Fruit fly (Drosophila melanogaster) whole organism, embryonic: ENCODE measurements around the gene Ret.
A peak's percentile ranks its signal among the peaks of the same experiment; 100 is the strongest.

ENCODE experiments used
- Antp ChIP-seq: fragments of 200-800 bp; sonication (Bioruptor generic); optimal IDR thresholded peaks from 3 replicates; lab custom pipeline; 2016; ENCODE audit warnings: missing biosample characterization, missing genetic modification characterization
- B-H2 ChIP-seq: fragments of 200-800 bp; sonication (Bioruptor generic); optimal IDR thresholded peaks from 2 replicates; lab custom pipeline; 2018; ENCODE audit warnings: missing biosample characterization, mild to moderate bottlenecking, missing genetic modification characterization
- Bdp1 ChIP-seq: fragments of 200-800 bp; sonication (Bioruptor generic); optimal IDR thresholded peaks from 3 replicates; lab custom pipeline; 2016; ENCODE audit warnings: missing biosample characterization, missing genetic modification characterization
- BtbVII ChIP-seq: fragments of 200-800 bp; sonication (Bioruptor generic); optimal IDR thresholded peaks from 3 replicates; lab custom pipeline; 2017; ENCODE audit warnings: missing biosample characterization, mild to moderate bottlenecking, missing genetic modification characterization
- CG10267 ChIP-seq: fragments of 200-800 bp; sonication (Bioruptor generic); optimal IDR thresholded peaks from 2 replicates; lab custom pipeline; 2018; ENCODE audit warnings: missing biosample characterization, mild to moderate bottlenecking, missing genetic modification characterization, moderate library complexity
- CG10979 ChIP-seq: fragments of 200-800 bp; sonication (Bioruptor generic); optimal IDR thresholded peaks from 2 replicates; lab custom pipeline; 2018; ENCODE audit warnings: missing biosample characterization, mild to moderate bottlenecking, missing genetic modification characterization, moderate library complexity
- CG11504 ChIP-seq: fragments of 200-800 bp; sonication (Bioruptor generic); optimal IDR thresholded peaks from 3 replicates; lab custom pipeline; 2019; ENCODE audit warnings: missing biosample characterization, mild to moderate bottlenecking, missing genetic modification characterization, moderate library complexity
- CG11696 ChIP-seq: fragments of 200-800 bp; sonication (Bioruptor generic); IDR thresholded peaks from 2 replicates; pipeline ENCODE4 v1.3.6; 2022; ENCODE audit warnings: missing biosample characterization, missing genetic modification characterization
- CG12104 ChIP-seq: fragments of 200-800 bp; sonication (Bioruptor generic); optimal IDR thresholded peaks from 3 replicates; lab custom pipeline; 2016; ENCODE audit warnings: missing biosample characterization, missing genetic modification characterization
- CG12219 ChIP-seq: fragments of 200-800 bp; sonication (Bioruptor generic); optimal IDR thresholded peaks from 3 replicates; lab custom pipeline; 2018; ENCODE audit warnings: missing biosample characterization, mild to moderate bottlenecking, missing genetic modification characterization
- CG13775 ChIP-seq: fragments of 200-800 bp; sonication (Bioruptor generic); optimal IDR thresholded peaks from 3 replicates; lab custom pipeline; 2017; ENCODE audit warnings: missing biosample characterization, mild to moderate bottlenecking, missing genetic modification characterization
- CG15011 ChIP-seq: fragments of 200-800 bp; sonication (Bioruptor generic); optimal IDR thresholded peaks from 3 replicates; lab custom pipeline; 2018; ENCODE audit warnings: missing biosample characterization, mild to moderate bottlenecking, missing genetic modification characterization
- CG15514 ChIP-seq: fragments of 200-800 bp; sonication (Bioruptor generic); optimal IDR thresholded peaks from 3 replicates; lab custom pipeline; 2017; ENCODE audit warnings: missing biosample characterization, missing genetic modification characterization, mild to moderate bottlenecking, moderate library complexity, missing genetic modification reagents
- CG1602 ChIP-seq: fragments of 200-800 bp; sonication (Bioruptor generic); optimal IDR thresholded peaks from 3 replicates; lab custom pipeline; 2016; ENCODE audit warnings: missing biosample characterization, missing genetic modification characterization
- CG16863 ChIP-seq: fragments of 200-800 bp; sonication (Bioruptor generic); optimal IDR thresholded peaks from 3 replicates; lab custom pipeline; 2016; ENCODE audit warnings: missing biosample characterization, missing genetic modification characterization
- CG17568 ChIP-seq: fragments of 200-800 bp; sonication (Bioruptor generic); optimal IDR thresholded peaks from 2 replicates; lab custom pipeline; 2018; ENCODE audit warnings: missing biosample characterization, mild to moderate bottlenecking, missing genetic modification characterization, moderate library complexity
- CG2116 ChIP-seq: fragments of 200-800 bp; sonication (Bioruptor generic); optimal IDR thresholded peaks from 3 replicates; lab custom pipeline; 2018; ENCODE audit warnings: missing biosample characterization, mild to moderate bottlenecking, missing genetic modification characterization
- CG3407 ChIP-seq: fragments of 200-800 bp; sonication (Bioruptor generic); optimal IDR thresholded peaks from 2 replicates; lab custom pipeline; 2018; ENCODE audit warnings: missing biosample characterization, mild to moderate bottlenecking, missing genetic modification characterization
- CG6854 ChIP-seq: fragments of 200-800 bp; sonication (Bioruptor generic); optimal IDR thresholded peaks from 3 replicates; lab custom pipeline; 2017; ENCODE audit warnings: missing biosample characterization, mild to moderate bottlenecking, missing genetic modification characterization
- CG7271 ChIP-seq: fragments of 200-800 bp; sonication (Bioruptor generic); optimal IDR thresholded peaks from 2 replicates; lab custom pipeline; 2018; ENCODE audit warnings: missing biosample characterization, mild to moderate bottlenecking, missing genetic modification characterization, moderate library complexity
- CG7372 ChIP-seq: fragments of 200-800 bp; sonication (Bioruptor generic); IDR thresholded peaks from 2 replicates; pipeline ENCODE4 v1.3.6; 2022; ENCODE audit warnings: missing biosample characterization, missing genetic modification characterization
- CG9609 ChIP-seq: fragments of 200-800 bp; sonication (Bioruptor generic); optimal IDR thresholded peaks from 3 replicates; lab custom pipeline; 2016; ENCODE audit warnings: missing biosample characterization, missing genetic modification characterization
- Deaf1 ChIP-seq: fragments of 200-800 bp; optimal IDR thresholded peaks from 3 replicates; lab custom pipeline; 2019; ENCODE audit warnings: missing biosample characterization, mild to moderate bottlenecking, missing genetic modification characterization, moderate library complexity
- Dip2 ChIP-seq: fragments of 200-800 bp; sonication (Bioruptor generic); IDR thresholded peaks from 2 replicates; pipeline ENCODE4 v1.3.6; 2022; ENCODE audit warnings: missing biosample characterization, missing genetic modification characterization
- Dip3 ChIP-seq: fragments of 200-800 bp; sonication (Bioruptor generic); optimal IDR thresholded peaks from 3 replicates; lab custom pipeline; 2016; ENCODE audit warnings: missing biosample characterization, missing genetic modification characterization
- Drgx ChIP-seq: fragments of 200-800 bp; sonication (Bioruptor generic); IDR thresholded peaks from 2 replicates; pipeline ENCODE4 v1.3.6; 2022; ENCODE audit warnings: missing biosample characterization, missing genetic modification characterization
- Ets97D ChIP-seq: fragments of 200-800 bp; sonication (Bioruptor generic); optimal IDR thresholded peaks from 3 replicates; lab custom pipeline; 2016; ENCODE audit warnings: missing biosample characterization, missing genetic modification characterization
- Hmx ChIP-seq: fragments of 200-800 bp; sonication (Bioruptor generic); optimal IDR thresholded peaks from 2 replicates; lab custom pipeline; 2016; ENCODE audit warnings: missing biosample characterization, missing genetic modification characterization
- Neu2 ChIP-seq: fragments of 200-800 bp; sonication (Bioruptor generic); optimal IDR thresholded peaks from 3 replicates; lab custom pipeline; 2016; ENCODE audit warnings: missing biosample characterization, missing genetic modification characterization, borderline replicate concordance
- Pdp1 ChIP-seq, 2 experiments: fragments of 200-800 bp; sonication (Bioruptor generic); optimal IDR thresholded peaks; 3 replicates each; lab custom pipeline; 2016; ENCODE audit warnings: missing biosample characterization in 2 of 2, missing genetic modification characterization in 2 of 2, mild to moderate bottlenecking in 1 of 2, moderate library complexity in 1 of 2
- Sin3A ChIP-seq: fragments of >200 bp; optimal IDR thresholded peaks from 2 replicates; lab custom pipeline; 2018
- YL-1 ChIP-seq: fragments of 200-800 bp; sonication (Bioruptor generic); optimal IDR thresholded peaks from 3 replicates; lab custom pipeline; 2017; ENCODE audit warnings: missing biosample characterization, mild to moderate bottlenecking, missing genetic modification characterization
- ash1 ChIP-seq: fragments of 200-800 bp; sonication (Bioruptor generic); optimal IDR thresholded peaks from 2 replicates; lab custom pipeline; 2018; ENCODE audit warnings: missing biosample characterization, mild to moderate bottlenecking, missing genetic modification characterization
- chif ChIP-seq, 2 experiments: fragments of 200-800 bp; sonication (Bioruptor generic); optimal IDR thresholded peaks; 3 replicates each; lab custom pipeline; 2016; ENCODE audit warnings: missing biosample characterization in 2 of 2, missing genetic modification characterization in 2 of 2
- chinmo ChIP-seq: fragments of 200-800 bp; sonication (Bioruptor generic); IDR thresholded peaks from 4 replicates; pipeline ENCODE4 v1.3.6; 2022; ENCODE audit warnings: missing biosample characterization, missing genetic modification characterization; ENCODE audit not compliant: partially characterized antibody
- ci ChIP-seq: fragments of 200-800 bp; sonication (Bioruptor generic); IDR thresholded peaks from 3 replicates; pipeline ENCODE4 v1.3.6; 2022; ENCODE audit warnings: missing biosample characterization, missing genetic modification characterization
- dmrt99B ChIP-seq: fragments of 200-800 bp; sonication (Bioruptor generic); optimal IDR thresholded peaks from 2 replicates; lab custom pipeline; 2018; ENCODE audit warnings: missing biosample characterization, mild to moderate bottlenecking, missing genetic modification characterization, moderate library complexity
- eyg ChIP-seq: fragments of 200-800 bp; sonication (Bioruptor generic); optimal IDR thresholded peaks from 3 replicates; lab custom pipeline; 2016; ENCODE audit warnings: missing biosample characterization, missing genetic modification characterization
- gcm2 ChIP-seq: fragments of 200-800 bp; sonication (Bioruptor generic); optimal IDR thresholded peaks from 2 replicates; lab custom pipeline; 2016; ENCODE audit warnings: missing biosample characterization, missing genetic modification characterization
- insv ChIP-seq, 2 experiments: fragments of 200-800 bp; sonication (Bioruptor generic); optimal IDR thresholded peaks; 3 replicates each; lab custom pipeline; 2016 to 2018; ENCODE audit warnings: missing biosample characterization in 2 of 2, missing genetic modification characterization in 2 of 2
- jing ChIP-seq: fragments of 200-800 bp; sonication (Bioruptor generic); optimal IDR thresholded peaks from 2 replicates; lab custom pipeline; 2018; ENCODE audit warnings: missing biosample characterization, mild to moderate bottlenecking, missing genetic modification characterization
- klu ChIP-seq: fragments of 200-800 bp; sonication (Bioruptor generic); IDR thresholded peaks from 2 replicates; pipeline ENCODE4 v1.3.6; 2022; ENCODE audit warnings: missing biosample characterization, missing genetic modification characterization
- knrl ChIP-seq: fragments of 200-800 bp; sonication (Bioruptor generic); IDR thresholded peaks from 3 replicates; pipeline ENCODE4 v1.3.6; 2022; ENCODE audit warnings: missing biosample characterization, missing genetic modification characterization; ENCODE audit not compliant: partially characterized antibody
- mam ChIP-seq: fragments of 200-800 bp; sonication (Bioruptor generic); optimal IDR thresholded peaks from 3 replicates; lab custom pipeline; 2016; ENCODE audit warnings: missing biosample characterization, missing genetic modification characterization
- nau ChIP-seq: fragments of 200-800 bp; sonication (Bioruptor generic); optimal IDR thresholded peaks from 3 replicates; lab custom pipeline; 2017; ENCODE audit warnings: missing biosample characterization, mild to moderate bottlenecking, missing genetic modification characterization, missing genetic modification reagents
- nerfin-1 ChIP-seq: fragments of 200-800 bp; sonication (Bioruptor generic); optimal IDR thresholded peaks from 3 replicates; lab custom pipeline; 2019; ENCODE audit warnings: missing biosample characterization, mild to moderate bottlenecking, missing genetic modification characterization, moderate library complexity
- phol ChIP-seq: fragments of 200-800 bp; sonication (Bioruptor generic); optimal IDR thresholded peaks from 3 replicates; lab custom pipeline; 2018; ENCODE audit warnings: missing biosample characterization, mild to moderate bottlenecking, missing genetic modification characterization, moderate library complexity
- psq ChIP-seq: fragments of 200-800 bp; sonication (Bioruptor generic); optimal IDR thresholded peaks from 2 replicates; lab custom pipeline; 2017; ENCODE audit warnings: missing biosample characterization, missing genetic modification characterization
- pum ChIP-seq: fragments of 200-800 bp; sonication (Bioruptor generic); optimal IDR thresholded peaks from 2 replicates; lab custom pipeline; 2016; ENCODE audit warnings: missing biosample characterization, missing genetic modification characterization
- sisA ChIP-seq: fragments of 200-800 bp; sonication (Bioruptor generic); IDR thresholded peaks from 2 replicates; pipeline ENCODE4 v1.3.6; 2022; ENCODE audit warnings: missing biosample characterization, missing genetic modification characterization
- wor ChIP-seq: fragments of 200-800 bp; sonication (Bioruptor generic); IDR thresholded peaks from 2 replicates; pipeline ENCODE4 v1.3.6; 2022; ENCODE audit warnings: missing biosample characterization, missing genetic modification characterization
- yki ChIP-seq: fragments of >200 bp; optimal IDR thresholded peaks from 3 replicates; lab custom pipeline; 2018

The Ret gene

dm6 chr2L:21179615-21180031 lies 18.9 kb downstream of the Ret start, which contains the start of the genes bur and Mcm10 (continued):
- TF ChIP-seq klu (GFP tag; lab: Robert Waterston, UW) (no peak), insv (GFP tag; optimal IDR thresholded peaks at IDR 0.05; lab: Kevin White, UChicago) (peak in 1 of 2 experiments; percentile 19), sisA (GFP tag; lab: Robert Waterston, UW) (no peak), CG11696 (no peak), jing (GFP tag; lab: Kevin White, UChicago) (no peak), Sin3A (peak; percentile 18), Antp (GFP tag; lab: Kevin White, UChicago) (no peak), CG15514 (peak; percentile 82), nau (no peak), CG16863 (GFP tag; lab: Kevin White, UChicago) (no peak), CG10979 (tag; lab: Kevin White, UChicago) (peak; percentile 11), YL-1 (GFP tag; lab: Kevin White, UChicago) (peak; percentile 26), chinmo (0 out of 4 replicates have a peak, but pooled peaks have one; percentile 7), CG17568 (GFP tag; lab: Kevin White, UChicago) (no peak), ci (GFP tag; lab: Robert Waterston, UW) (no peak), CG3407 (GFP tag; lab: Kevin White, UChicago) (no peak), chif (GFP tag; optimal IDR thresholded peaks at IDR 0.05; lab: Kevin White, UChicago) (no peak), nerfin-1 (tag; lab: Kevin White, UChicago) (no peak), wor (GFP tag; lab: Robert Waterston, UW) (no peak), CG15011 (GFP tag; lab: Kevin White, UChicago) (no peak), CG6854 (GFP tag; lab: Kevin White, UChicago) (no peak), CG13775 (no peak), CG12104 (peak; percentile 25), Hmx (GFP tag; lab: Kevin White, UChicago) (no peak), mam (GFP tag; lab: Kevin White, UChicago) (no peak), phol (peak; percentile 45), Neu2 (GFP tag; lab: Kevin White, UChicago) (no peak), CG7372 (GFP tag; lab: Robert Waterston, UW) (no peak), yki (lab: Kevin White, UChicago) (no peak), Ets97D (GFP tag; lab: Kevin White, UChicago) (peak; percentile 40), eyg (GFP tag; lab: Kevin White, UChicago) (no peak), CG11504 (tag; lab: Kevin White, UChicago) (no peak), pum (GFP tag; lab: Kevin White, UChicago) (no peak), CG10267 (peak; percentile 98), CG7271 (tag; lab: Kevin White, UChicago) (peak; percentile 16), ash1 (GFP tag; lab: Kevin White, UChicago) (no peak), psq (no peak), BtbVII (GFP tag; lab: Kevin White, UChicago) (no peak), CG1602 (GFP tag; lab: Kevin White, UChicago) (no peak), Deaf1 (tag; lab: Kevin White, UChicago) (no peak), dmrt99B (tag; lab: Kevin White, UChicago) (no peak), knrl (0 out of 3 replicates have a peak, but pooled peaks have one; percentile 15), CG12219 (GFP tag; lab: Kevin White, UChicago) (no peak), Pdp1 (GFP tag; optimal IDR thresholded peaks at IDR 0.05; lab: Kevin White, UChicago) (no peak), B-H2 (GFP tag; lab: Kevin White, UChicago) (no peak), Dip3 (no peak), Bdp1 (GFP tag; lab: Kevin White, UChicago) (no peak), gcm2 (GFP tag; lab: Kevin White, UChicago) (no peak), CG2116 (peak; percentile 52), CG9609 (GFP tag; lab: Kevin White, UChicago) (no peak), Drgx (no peak), Dip2 (GFP tag; lab: Robert Waterston, UW) (no peak)
